Worm (Caenorhabditis elegans): ENCODE measurements around the gene fbxb-117.

DNA sequence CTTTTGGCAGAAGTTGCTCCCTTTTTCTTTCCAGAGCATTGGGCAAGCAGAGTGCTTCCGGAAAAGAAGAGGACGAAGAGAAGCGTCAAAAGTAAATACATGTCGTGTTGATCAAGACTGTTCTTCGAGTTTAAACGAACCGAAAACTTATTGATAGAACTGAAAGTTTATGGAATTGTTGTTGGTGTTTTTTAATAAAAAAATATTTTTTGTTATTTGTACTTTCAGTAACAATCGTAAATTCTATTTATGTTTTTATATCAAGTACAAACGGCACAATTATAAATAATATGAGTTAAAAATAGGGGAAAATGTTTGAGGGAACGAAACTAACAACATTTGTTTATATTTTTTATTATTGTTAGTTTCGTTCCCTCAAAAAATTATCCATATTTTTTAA, 24.8 kb upstream of the fbxb-117 start, which contains the start of gene F21D9.3:
- no peak for TF ChIP-seq med-1 (GFP tag; optimal IDR thresholded peaks at IDR 0.05; ENCODE audit: insufficient read depth)
- TF ChIP-seq T22C8.4 (GFP tag; IDR thresholded peaks at IDR 0.05), result no peak
- TF ChIP-seq ztf-23 (GFP tag; IDR thresholded peaks at IDR 0.05), result no peak
- no peak for TF ChIP-seq flt-1 (GFP tag; IDR thresholded peaks at IDR 0.05)
- no peak for TF ChIP-seq ref-1 (GFP tag; conservative IDR thresholded peaks at IDR 0.05)
- no peak for TF ChIP-seq cog-1 (tag; optimal IDR thresholded peaks at IDR 0.05)
- TF ChIP-seq tab-1 (GFP tag; IDR thresholded peaks at IDR 0.05), result no peak
- TF ChIP-seq ztf-29 (GFP tag; IDR thresholded peaks at IDR 0.05), result no peak
